Fruit fly (Drosophila melanogaster) whole organism, embryonic: ENCODE results near the gene ash1.
A peak's percentile ranks its signal among the peaks of the same experiment; 100 is the strongest.

Source experiments
- Antp ChIP-seq: fragments of 200-800 bp; sonication (Bioruptor generic); optimal IDR thresholded peaks from 3 replicates; lab custom pipeline; 2016; ENCODE audit warnings: missing biosample characterization, missing genetic modification characterization
- CG11696 ChIP-seq: fragments of 200-800 bp; sonication (Bioruptor generic); IDR thresholded peaks from 2 replicates; pipeline ENCODE4 v1.3.6; 2022; ENCODE audit warnings: missing biosample characterization, missing genetic modification characterization
- CG12391 ChIP-seq: fragments of 200-800 bp; sonication (Bioruptor generic); optimal IDR thresholded peaks from 3 replicates; lab custom pipeline; 2018; ENCODE audit warnings: missing biosample characterization, mild to moderate bottlenecking, missing genetic modification characterization, moderate library complexity
- CG12659 ChIP-seq: fragments of 200-800 bp; sonication (Bioruptor generic); optimal IDR thresholded peaks from 3 replicates; lab custom pipeline; 2017; ENCODE audit warnings: mild to moderate bottlenecking, missing biosample characterization, missing genetic modification reagents, missing genetic modification characterization
- CG14860 ChIP-seq: fragments of 200-800 bp; sonication (Bioruptor generic); IDR thresholded peaks from 3 replicates; pipeline ENCODE4 v1.3.6; 2022; ENCODE audit warnings: missing biosample characterization, missing genetic modification characterization; ENCODE audit not compliant: partially characterized antibody
- CG14965 ChIP-seq: fragments of 200-800 bp; sonication (Bioruptor generic); optimal IDR thresholded peaks from 2 replicates; lab custom pipeline; 2016; ENCODE audit warnings: missing biosample characterization, missing genetic modification characterization, borderline replicate concordance
- CG15514 ChIP-seq: fragments of 200-800 bp; sonication (Bioruptor generic); optimal IDR thresholded peaks from 3 replicates; lab custom pipeline; 2017; ENCODE audit warnings: missing biosample characterization, missing genetic modification characterization, mild to moderate bottlenecking, moderate library complexity, missing genetic modification reagents
- CG17186 ChIP-seq: fragments of 200-800 bp; sonication (Bioruptor generic); optimal IDR thresholded peaks from 3 replicates; lab custom pipeline; 2017; ENCODE audit warnings: missing biosample characterization, missing genetic modification reagents, missing genetic modification characterization
- CG2120 ChIP-seq: fragments of 200-800 bp; sonication (Bioruptor generic); optimal IDR thresholded peaks from 3 replicates; lab custom pipeline; 2016; ENCODE audit warnings: missing biosample characterization, missing genetic modification characterization
- CG2712 ChIP-seq: fragments of 200-800 bp; optimal IDR thresholded peaks from 3 replicates; lab custom pipeline; 2019; ENCODE audit warnings: missing biosample characterization, mild to moderate bottlenecking, missing genetic modification characterization, moderate library complexity
- CG30020 ChIP-seq: fragments of 200-800 bp; optimal IDR thresholded peaks from 2 replicates; lab custom pipeline; 2019; ENCODE audit warnings: missing biosample characterization, mild to moderate bottlenecking, missing genetic modification characterization, moderate library complexity
- CG3163 ChIP-seq: fragments of 200-800 bp; sonication (Bioruptor generic); optimal IDR thresholded peaks from 3 replicates; lab custom pipeline; 2016; ENCODE audit warnings: missing biosample characterization, missing genetic modification characterization
- CG34224 ChIP-seq: fragments of 200-800 bp; sonication (Bioruptor generic); IDR thresholded peaks from 3 replicates; pipeline ENCODE4 v1.3.6; 2022; ENCODE audit warnings: missing biosample characterization, missing genetic modification characterization; ENCODE audit not compliant: partially characterized antibody
- CG42726 ChIP-seq: fragments of 200-800 bp; sonication (Bioruptor generic); IDR thresholded peaks from 2 replicates; pipeline ENCODE4 v1.3.6; 2022; ENCODE audit warnings: missing biosample characterization, missing genetic modification characterization; ENCODE audit not compliant: partially characterized antibody
- CG6175 ChIP-seq: fragments of 200-800 bp; sonication (Bioruptor generic); IDR thresholded peaks from 3 replicates; pipeline ENCODE4 v1.3.6; 2022; ENCODE audit warnings: missing biosample characterization, missing genetic modification characterization
- CG6689 ChIP-seq: fragments of 200-800 bp; sonication (Bioruptor generic); IDR thresholded peaks from 2 replicates; pipeline ENCODE4 v1.3.6; 2022; ENCODE audit warnings: missing biosample characterization, missing genetic modification characterization
- CG9727 ChIP-seq: fragments of 200-800 bp; sonication (Bioruptor generic); optimal IDR thresholded peaks from 3 replicates; lab custom pipeline; 2017; ENCODE audit warnings: missing biosample characterization, mild to moderate bottlenecking, missing genetic modification characterization
- CG9932 ChIP-seq: fragments of 200-800 bp; sonication (Bioruptor generic); IDR thresholded peaks from 2 replicates; pipeline ENCODE4 v1.3.6; 2022; ENCODE audit warnings: missing biosample characterization, missing genetic modification characterization
- CHES-1-like ChIP-seq: fragments of 200-800 bp; sonication (Bioruptor generic); optimal IDR thresholded peaks from 2 replicates; lab custom pipeline; 2016; ENCODE audit warnings: missing biosample characterization, missing genetic modification characterization
- Dfd ChIP-seq, 2 experiments: fragments of >200 bp; optimal IDR thresholded peaks; 2 replicates each; lab custom pipeline; 2017; ENCODE audit warnings: missing biosample characterization in 2 of 2, missing genetic modification characterization in 2 of 2
- Dip3 ChIP-seq: fragments of 200-800 bp; sonication (Bioruptor generic); optimal IDR thresholded peaks from 3 replicates; lab custom pipeline; 2016; ENCODE audit warnings: missing biosample characterization, missing genetic modification characterization
- Eip74EF ChIP-seq, 2 experiments: fragments of 200-800 bp in 1 of 2; fragments of >200 bp in 1 of 2; sonication (Bioruptor generic) in 1 of 2; optimal IDR thresholded peaks; 2 replicates each; lab custom pipeline; 2017 to 2019; ENCODE audit warnings: missing biosample characterization in 2 of 2, missing genetic modification characterization in 2 of 2, mild to moderate bottlenecking in 1 of 2, moderate library complexity in 1 of 2
- HLH54F ChIP-seq: fragments of 200-800 bp; sonication (Bioruptor generic); optimal IDR thresholded peaks from 3 replicates; lab custom pipeline; 2016; ENCODE audit warnings: missing biosample characterization, missing genetic modification characterization
- Hr51 ChIP-seq, 2 experiments: fragments of 200-800 bp; sonication (Bioruptor generic); optimal IDR thresholded peaks; 2 replicates in 1 of 2; 3 replicates in 1 of 2; lab custom pipeline; 2016 to 2018; ENCODE audit warnings: missing biosample characterization in 2 of 2, missing genetic modification characterization in 2 of 2, mild to moderate bottlenecking in 1 of 2, moderate library complexity in 1 of 2
- Lhr ChIP-seq: fragments of 200-800 bp; sonication (Bioruptor generic); optimal IDR thresholded peaks from 3 replicates; lab custom pipeline; 2017; ENCODE audit warnings: mild to moderate bottlenecking, missing biosample characterization, missing genetic modification reagents, missing genetic modification characterization
- Mad ChIP-seq: fragments of 200-800 bp; sonication (Bioruptor generic); optimal IDR thresholded peaks from 2 replicates; lab custom pipeline; 2016; ENCODE audit warnings: missing biosample characterization, missing genetic modification characterization
- Neu2 ChIP-seq: fragments of 200-800 bp; sonication (Bioruptor generic); optimal IDR thresholded peaks from 3 replicates; lab custom pipeline; 2016; ENCODE audit warnings: missing biosample characterization, missing genetic modification characterization, borderline replicate concordance
- Ravus ChIP-seq: fragments of 200-800 bp; sonication (Bioruptor generic); IDR thresholded peaks from 2 replicates; pipeline ENCODE4 v1.3.6; 2022; ENCODE audit warnings: missing biosample characterization, missing genetic modification characterization
- Usf ChIP-seq: fragments of 200-800 bp; sonication (Bioruptor generic); optimal IDR thresholded peaks from 2 replicates; lab custom pipeline; 2017; ENCODE audit warnings: missing genotype, missing biosample characterization, missing genetic modification characterization
- abd-A ChIP-seq: fragments of 200-800 bp; sonication (Bioruptor generic); optimal IDR thresholded peaks from 3 replicates; lab custom pipeline; 2019; ENCODE audit warnings: missing biosample characterization, mild to moderate bottlenecking, missing genetic modification characterization, moderate library complexity
- az2 ChIP-seq: fragments of 200-800 bp; sonication (Bioruptor generic); optimal IDR thresholded peaks from 3 replicates; lab custom pipeline; 2016; ENCODE audit warnings: missing biosample characterization, missing genetic modification characterization
- crol ChIP-seq: fragments of 200-800 bp; sonication (Bioruptor generic); IDR thresholded peaks from 2 replicates; pipeline ENCODE4 v1.3.6; 2022; ENCODE audit warnings: missing biosample characterization, missing genetic modification characterization
- crp ChIP-seq, 2 experiments: fragments of 200-800 bp; sonication (Bioruptor generic); optimal IDR thresholded peaks; 2 replicates in 1 of 2; 3 replicates in 1 of 2; lab custom pipeline; 2017; ENCODE audit warnings: missing biosample characterization in 2 of 2, missing genetic modification characterization in 2 of 2, mild to moderate bottlenecking in 1 of 2, moderate library complexity in 1 of 2
- gfzf ChIP-seq: fragments of 200-800 bp; sonication (Bioruptor generic); optimal IDR thresholded peaks from 2 replicates; lab custom pipeline; 2016; ENCODE audit warnings: missing biosample characterization, mild to moderate bottlenecking, missing genetic modification characterization, moderate library complexity
- hkb ChIP-seq, 2 experiments: fragments of 200-800 bp in 1 of 2; fragments of >200 bp in 1 of 2; sonication (Bioruptor generic) in 1 of 2; IDR thresholded peaks in 1 of 2; optimal IDR thresholded peaks in 1 of 2; 2 replicates each; pipeline versions ENCODE4 v1.3.6 to Lab custom; 2017 to 2022; ENCODE audit warnings: missing biosample characterization in 1 of 2, missing genetic modification characterization in 1 of 2
- kah ChIP-seq: fragments of 200-800 bp; sonication (Bioruptor generic); optimal IDR thresholded peaks from 2 replicates; lab custom pipeline; 2018; ENCODE audit warnings: missing biosample characterization, mild to moderate bottlenecking, missing genetic modification characterization
- lbe ChIP-seq: fragments of 200-800 bp; sonication (Bioruptor generic); optimal IDR thresholded peaks from 2 replicates; lab custom pipeline; 2016; ENCODE audit warnings: missing biosample characterization, mild to moderate bottlenecking, missing genetic modification characterization
- nmo ChIP-seq: fragments of 200-800 bp; sonication (Bioruptor generic); optimal IDR thresholded peaks from 2 replicates; lab custom pipeline; 2018; ENCODE audit warnings: missing biosample characterization, mild to moderate bottlenecking, missing genetic modification characterization, moderate library complexity
- oc ChIP-seq: fragments of 200-800 bp; sonication (Bioruptor generic); optimal IDR thresholded peaks from 2 replicates; lab custom pipeline; 2018; ENCODE audit warnings: missing biosample characterization, mild to moderate bottlenecking, missing genetic modification characterization, moderate library complexity
- psq ChIP-seq: fragments of 200-800 bp; sonication (Bioruptor generic); optimal IDR thresholded peaks from 2 replicates; lab custom pipeline; 2017; ENCODE audit warnings: missing biosample characterization, missing genetic modification characterization
- pum ChIP-seq: fragments of 200-800 bp; sonication (Bioruptor generic); optimal IDR thresholded peaks from 2 replicates; lab custom pipeline; 2016; ENCODE audit warnings: missing biosample characterization, missing genetic modification characterization
- pzg ChIP-seq: fragments of 200-800 bp; sonication (Bioruptor generic); optimal IDR thresholded peaks from 3 replicates; lab custom pipeline; 2018; ENCODE audit warnings: missing biosample characterization, mild to moderate bottlenecking, missing genetic modification characterization, moderate library complexity
- ranshi ChIP-seq: fragments of 200-800 bp; sonication (Bioruptor generic); IDR thresholded peaks from 2 replicates; pipeline ENCODE4 v1.3.6; 2022; ENCODE audit warnings: missing biosample characterization, missing genetic modification characterization
- tio ChIP-seq: fragments of 200-800 bp; sonication (Bioruptor generic); optimal IDR thresholded peaks from 2 replicates; lab custom pipeline; 2017; ENCODE audit warnings: missing biosample characterization, missing genetic modification characterization, inconsistent platforms
- tll ChIP-seq, 2 experiments: fragments of 200-800 bp in 1 of 2; fragments of >200 bp in 1 of 2; sonication (Bioruptor generic) in 1 of 2; optimal IDR thresholded peaks; 2 replicates each; lab custom pipeline; 2017 to 2019; ENCODE audit warnings: missing biosample characterization in 2 of 2, missing genetic modification characterization in 2 of 2, mild to moderate bottlenecking in 1 of 2, moderate library complexity in 1 of 2
- zen ChIP-seq: fragments of 200-800 bp; sonication (Bioruptor generic); optimal IDR thresholded peaks from 3 replicates; lab custom pipeline; 2018; ENCODE audit warnings: missing biosample characterization, mild to moderate bottlenecking, missing genetic modification characterization, moderate library complexity

The ash1 gene

DNA sequence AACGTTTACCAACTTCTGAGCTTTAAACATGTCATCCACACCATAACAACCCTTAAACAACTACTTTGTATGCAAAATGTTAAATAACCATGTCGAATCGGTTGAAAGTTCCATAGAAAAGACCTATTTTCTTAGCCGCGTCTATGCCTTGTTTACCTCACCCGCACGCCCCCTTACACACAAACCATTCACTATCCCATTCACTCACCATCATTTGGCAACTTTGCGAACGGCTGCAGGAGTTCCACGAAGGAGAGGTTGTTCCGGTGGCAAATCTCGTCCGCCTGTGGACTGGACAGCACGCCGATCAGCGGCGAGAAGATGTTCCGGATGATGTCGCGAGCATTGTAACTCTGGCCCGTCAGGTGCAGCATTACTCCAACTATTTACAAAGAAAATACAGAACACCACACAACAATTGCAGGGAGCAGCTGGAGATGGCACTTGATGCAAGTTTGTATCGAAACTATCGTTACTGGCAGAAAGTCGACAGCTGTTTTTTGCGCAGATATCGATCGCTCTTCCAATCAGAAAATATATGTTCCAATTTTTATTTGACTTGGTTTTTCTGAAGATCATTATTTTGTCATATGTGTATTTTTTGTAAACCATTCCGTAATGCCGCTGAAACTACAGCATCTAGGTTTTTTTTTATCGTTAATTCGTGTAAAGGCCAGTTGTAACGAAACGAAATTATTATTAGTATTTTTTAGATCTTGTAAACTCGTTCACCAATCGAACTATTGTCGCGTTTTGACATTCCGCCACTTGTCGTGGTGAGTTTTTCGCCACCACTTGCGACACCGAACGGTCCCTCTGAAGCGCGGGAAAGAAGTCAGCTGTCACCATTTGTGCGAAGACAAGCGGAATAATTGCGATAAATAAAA lies 19.8 kb upstream of the ash1 start, which contains the start of gene asf1 (continued):
- TF ChIP-seq Ravus: no peak
- TF ChIP-seq CHES-1-like (GFP tag; lab: Kevin White, UChicago): peak; percentile 68
- TF ChIP-seq CG17186 (GFP tag; lab: Kevin White, UChicago): peak; percentile 40
- TF ChIP-seq CG42726 (GFP tag; lab: Robert Waterston, UW): peak; percentile 43; the same call in 1 of the 2 replicates
- TF ChIP-seq kah (GFP tag; lab: Kevin White, UChicago): peak; percentile 17
- peak in 1 of 2 experiments; percentile 3 for TF ChIP-seq Hr51 (GFP tag; optimal IDR thresholded peaks at IDR 0.05; lab: Kevin White, UChicago)
- TF ChIP-seq Mad (GFP tag; lab: Kevin White, UChicago): no peak
- TF ChIP-seq gfzf (GFP tag; lab: Kevin White, UChicago): peak; percentile 85
- TF ChIP-seq CG9727 (GFP tag; lab: Kevin White, UChicago): peak; percentile 31
- TF ChIP-seq CG9932 (GFP tag; lab: Robert Waterston, UW): 0 out of 2 replicates have a peak, but pooled peaks have one; percentile 32
- TF ChIP-seq Neu2 (GFP tag; lab: Kevin White, UChicago): no peak
- TF ChIP-seq crp (GFP tag; optimal IDR thresholded peaks at IDR 0.05; lab: Kevin White, UChicago): peak; percentile 91 to 93
- peak; percentile 80 for TF ChIP-seq CG11696 (GFP tag; lab: Robert Waterston, UW)
- TF ChIP-seq HLH54F (GFP tag; lab: Kevin White, UChicago): peak; percentile 17
- TF ChIP-seq CG12391 (tag; lab: Kevin White, UChicago): peak; percentile 45
- TF ChIP-seq CG3163: no peak
- peak; percentile 56 for TF ChIP-seq CG2120 (GFP tag; lab: Kevin White, UChicago)
- no peak for TF ChIP-seq tio
- peak; percentile 56 for TF ChIP-seq pzg (GFP tag; lab: Kevin White, UChicago)
- peak; percentile 85 for TF ChIP-seq crol
- TF ChIP-seq CG14860: peak; percentile 54; the same call in 1 of the 3 replicates
- TF ChIP-seq ranshi (GFP tag; lab: Robert Waterston, UW): 0 out of 2 replicates have a peak, but pooled peaks have one; percentile 7
- TF ChIP-seq Eip74EF (GFP tag; optimal IDR thresholded peaks at IDR 0.05; lab: Kevin White, UChicago): no peak
- TF ChIP-seq zen (tag; lab: Kevin White, UChicago): peak; percentile 2
- no peak for TF ChIP-seq hkb (optimal IDR thresholded peaks at IDR 0.05; lab: Kevin White, UChicago)
- TF ChIP-seq hkb (GFP tag; IDR thresholded peaks at IDR 0.05; lab: Robert Waterston, UW): 0 out of 2 replicates have a peak, but pooled peaks have one; percentile 25
- TF ChIP-seq pum (GFP tag; lab: Kevin White, UChicago): peak; percentile 10
- peak; percentile 15 for TF ChIP-seq CG2712 (tag; lab: Kevin White, UChicago)
- TF ChIP-seq psq (GFP tag; lab: Kevin White, UChicago): no peak
- no peak for TF ChIP-seq CG6175 (GFP tag; lab: Robert Waterston, UW)
- TF ChIP-seq Dip3: peak; percentile 27
- TF ChIP-seq az2 (GFP tag; lab: Kevin White, UChicago): peak; percentile 18
- no peak for TF ChIP-seq lbe (GFP tag; lab: Kevin White, UChicago)
- TF ChIP-seq oc (tag; lab: Kevin White, UChicago): no peak
- peak; percentile 23 for TF ChIP-seq CG30020
- TF ChIP-seq Usf (GFP tag; lab: Kevin White, UChicago): no peak
- peak; percentile 23 for TF ChIP-seq Antp (GFP tag; lab: Kevin White, UChicago)
- peak; percentile 80 for TF ChIP-seq CG15514 (GFP tag; lab: Kevin White, UChicago)
- peak; percentile 72 for TF ChIP-seq CG34224 (GFP tag; lab: Robert Waterston, UW)
- no peak for TF ChIP-seq CG6689 (GFP tag; lab: Robert Waterston, UW)
- TF ChIP-seq CG12659 (GFP tag; lab: Kevin White, UChicago): peak; percentile 70
- TF ChIP-seq nmo: peak; percentile 60
- TF ChIP-seq abd-A (tag; lab: Kevin White, UChicago): no peak
- no peak for TF ChIP-seq CG14965 (GFP tag; lab: Kevin White, UChicago)
- peak in 1 of 2 experiments; percentile 54 for TF ChIP-seq tll (GFP tag; optimal IDR thresholded peaks at IDR 0.05; lab: Kevin White, UChicago)
- TF ChIP-seq Lhr (GFP tag; lab: Kevin White, UChicago): peak; percentile 67
- no peak for TF ChIP-seq Dfd (GFP tag; optimal IDR thresholded peaks at IDR 0.05; lab: Kevin White, UChicago)
